Worm (Caenorhabditis elegans): ENCODE results near the gene aat-6.

aat-6 gene

ce11 chrV:11462963-11463453 lies 7.5 kb downstream of the aat-6 start, which contains the start of gene zipt-16:
Gene zipt-16 (plus strand): TSS chrV:11463013.
- TF ChIP-seq ztf-1 (GFP tag; conservative IDR thresholded peaks at IDR 0.05) (0 out of 2 replicates have a peak, but pooled peaks have one; percentile 60), dmd-4 (tag; optimal IDR thresholded peaks at IDR 0.05) (no peak)

- TF ChIP-seq nhr-11 (tag; optimal IDR thresholded peaks at IDR 0.05) (no peak), F13H6.1 (tag; optimal IDR thresholded peaks at IDR 0.05) (no peak), fos-1 (tag; optimal IDR thresholded peaks at IDR 0.05) (no peak), nhr-237 (tag; optimal IDR thresholded peaks at IDR 0.05) (no peak), crh-2 (tag; optimal IDR thresholded peaks at IDR 0.05) (no peak), elt-1 (tag; optimal IDR thresholded peaks at IDR 0.05) (no peak)
These were observed 11.2 kb downstream of the aat-6 start, which contains the start of gene T11F9.1 for ce11 chrV:11459255-11459654. Gene T11F9.1 (plus strand): TSS chrV:11459555.

- no peak for TF ChIP-seq nhr-25 (tag; optimal IDR thresholded peaks at IDR 0.05)
- no peak for TF ChIP-seq nhr-12 (tag; optimal IDR thresholded peaks at IDR 0.05)
- no peak for TF ChIP-seq snpc-4 (tag; optimal IDR thresholded peaks at IDR 0.05)
- TF ChIP-seq lin-11 (tag; optimal IDR thresholded peaks at IDR 0.05) = no peak
- no peak for TF ChIP-seq gmeb-1 (tag; optimal IDR thresholded peaks at IDR 0.05)
- no peak for TF ChIP-seq ztf-11 (tag; optimal IDR thresholded peaks at IDR 0.05)
- no peak for TF ChIP-seq C34F6.9 (tag; optimal IDR thresholded peaks at IDR 0.05)
These were observed 15.5 kb downstream of the aat-6 start for ce11 chrV:11454917-11455316.

ce11 chrV:11450257-11450656 lies 20.2 kb downstream of the aat-6 start, which contains the start of gene col-156:
Gene col-156 (minus strand): TSS chrV:11450357.
- TF ChIP-seq sma-9 (GFP tag; optimal IDR thresholded peaks at IDR 0.05) (no peak), sma-9 (tag; optimal IDR thresholded peaks at IDR 0.05) (no peak), nhr-11 (tag; optimal IDR thresholded peaks at IDR 0.05) (no peak), ceh-82 (tag; optimal IDR thresholded peaks at IDR 0.05) (no peak), ztf-4 (tag; optimal IDR thresholded peaks at IDR 0.05) (no peak), sma-3 (GFP tag; optimal IDR thresholded peaks at IDR 0.05) (no peak)

- no peak for TF ChIP-seq C34F6.9 (tag; optimal IDR thresholded peaks at IDR 0.05)
- TF ChIP-seq lin-39 (tag; optimal IDR thresholded peaks at IDR 0.05) = no peak
- no peak for TF ChIP-seq sma-3 (GFP tag; optimal IDR thresholded peaks at IDR 0.05)
- TF ChIP-seq fos-1 (tag; optimal IDR thresholded peaks at IDR 0.05) = no peak
- no peak for TF ChIP-seq ZK546.5 (tag; optimal IDR thresholded peaks at IDR 0.05)
- no peak for TF ChIP-seq peb-1 (tag; optimal IDR thresholded peaks at IDR 0.05)
- TF ChIP-seq nhr-11 (tag; optimal IDR thresholded peaks at IDR 0.05) = no peak
- no peak for TF ChIP-seq elt-3 (tag; optimal IDR thresholded peaks at IDR 0.05)
- TF ChIP-seq gmeb-1 (tag; optimal IDR thresholded peaks at IDR 0.05) = no peak
These were observed 21.1 kb downstream of the aat-6 start for ce11 chrV:11449404-11449803.

ce11 chrV:11446297-11446696 lies 24.2 kb downstream of the aat-6 start, which contains the start of gene mig-17:
Gene mig-17 (plus strand): TSS chrV:11446685.
- peak; percentile 56 for TF ChIP-seq F13H6.1 (tag; optimal IDR thresholded peaks at IDR 0.05)
- TF ChIP-seq sma-9 (GFP tag; optimal IDR thresholded peaks at IDR 0.05) = peak; percentile 7
- no peak for TF ChIP-seq sma-9 (tag; optimal IDR thresholded peaks at IDR 0.05)
- TF ChIP-seq nhr-11 (tag; optimal IDR thresholded peaks at IDR 0.05) = no peak
- peak; percentile 31 for TF ChIP-seq nhr-129 (tag; optimal IDR thresholded peaks at IDR 0.05)
- TF ChIP-seq lin-13 (GFP tag; optimal IDR thresholded peaks at IDR 0.05) = no peak

ce11 chrV:11445375-11445774 lies 25.1 kb downstream of the aat-6 start:
- TF ChIP-seq F13H6.1 (tag; optimal IDR thresholded peaks at IDR 0.05) (peak; percentile 75), R02D3.7 (tag; optimal IDR thresholded peaks at IDR 0.05) (no peak), unc-55 (GFP tag; optimal IDR thresholded peaks at IDR 0.05) (peak; percentile 61), ztf-11 (tag; optimal IDR thresholded peaks at IDR 0.05) (no peak), sem-4 (tag; optimal IDR thresholded peaks at IDR 0.05) (peak; percentile 23), mdl-1 (tag; optimal IDR thresholded peaks at IDR 0.05) (peak in 1 of 2 experiments; percentile 29), sma-9 (GFP tag; optimal IDR thresholded peaks at IDR 0.05) (peak; percentile 14), sma-9 (tag; optimal IDR thresholded peaks at IDR 0.05) (no peak), mab-5 (tag; optimal IDR thresholded peaks at IDR 0.05) (peak; percentile 14), snpc-4 (tag; optimal IDR thresholded peaks at IDR 0.05) (no peak), nhr-23 (tag; optimal IDR thresholded peaks at IDR 0.05) (no peak), zag-1 (tag; optimal IDR thresholded peaks at IDR 0.05) (peak; percentile 58), mbf-1 (tag; optimal IDR thresholded peaks at IDR 0.05) (no peak), lsy-2 (tag; optimal IDR thresholded peaks at IDR 0.05) (peak in 1 of 2 experiments; percentile 5), ztf-4 (tag; optimal IDR thresholded peaks at IDR 0.05) (no peak), Y55F3AM.14 (GFP tag; optimal IDR thresholded peaks at IDR 0.05) (no peak), lin-13 (GFP tag; optimal IDR thresholded peaks at IDR 0.05) (peak; percentile 22), C34F6.9 (tag; optimal IDR thresholded peaks at IDR 0.05) (peak; percentile 43), lin-11 (tag; optimal IDR thresholded peaks at IDR 0.05) (no peak), nhr-6 (tag; optimal IDR thresholded peaks at IDR 0.05) (no peak)

All from whole organism, L2 larva.